Fruit fly (Drosophila melanogaster): ENCODE data around the gene tara.

The tara gene

DNA sequence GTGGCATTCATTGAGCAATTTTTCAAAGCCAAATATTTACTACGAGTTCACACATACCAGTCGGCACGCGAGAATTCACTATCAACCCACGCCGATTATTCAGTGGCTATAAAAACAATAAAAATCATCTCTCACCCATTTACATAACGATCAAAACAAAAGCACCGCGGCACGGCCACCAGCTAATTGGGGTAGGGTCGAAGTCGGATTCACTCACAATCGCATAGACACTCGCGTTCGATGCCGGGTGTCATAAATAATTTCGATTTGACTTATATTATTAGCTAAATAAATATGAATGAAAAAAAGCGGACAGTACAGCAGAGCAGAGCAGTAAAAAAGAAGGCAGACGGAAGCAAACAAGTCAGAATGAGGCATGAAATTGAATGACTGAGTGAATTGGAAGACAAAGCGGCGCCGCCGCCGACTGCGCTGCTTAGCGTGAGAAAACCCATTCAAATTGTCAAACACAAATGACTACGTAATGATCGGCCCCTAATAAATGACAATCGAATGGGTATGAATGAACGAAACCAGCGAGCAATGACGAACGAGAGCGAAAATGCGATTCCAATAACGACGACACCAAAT lies 4.7 kb downstream of the tara start:
- TF ChIP-seq sens (GFP tag), result peak; percentile 49
- no peak for TF ChIP-seq ase (GFP tag; IDR thresholded peaks at IDR 0.05)
- TF ChIP-seq ERR (GFP tag; optimal IDR thresholded peaks at IDR 0.05), result peak; percentile 7
- peak; percentile 3 for TF ChIP-seq gsb-n (tag; optimal IDR thresholded peaks at IDR 0.05)
- TF ChIP-seq CG2678 (tag; optimal IDR thresholded peaks at IDR 0.05), result peak; percentile 31
- TF ChIP-seq gro (GFP tag; optimal IDR thresholded peaks at IDR 0.05), result peak; percentile 91
- peak; percentile 4 for TF ChIP-seq CG2120 (GFP tag; optimal IDR thresholded peaks at IDR 0.05)
- TF ChIP-seq HmgZ (tag; optimal IDR thresholded peaks at IDR 0.05), result peak; percentile 36
- peak; percentile 4 for TF ChIP-seq org-1 (GFP tag; optimal IDR thresholded peaks at IDR 0.05)
- peak; percentile 85 for TF ChIP-seq Med (GFP tag)
- TF ChIP-seq mirr (GFP tag; optimal IDR thresholded peaks at IDR 0.05), result peak; percentile 57
- no peak for TF ChIP-seq zen2 (GFP tag; IDR thresholded peaks at IDR 0.05; ENCODE audit: partially characterized antibody)
- TF ChIP-seq ftz-f1 (GFP tag; optimal IDR thresholded peaks at IDR 0.05), result peak; percentile 67
- TF ChIP-seq maf-S (GFP tag; optimal IDR thresholded peaks at IDR 0.05), result peak; percentile 1
- peak; percentile 2 for TF ChIP-seq lilli (GFP tag; optimal IDR thresholded peaks at IDR 0.05)
- TF ChIP-seq Vsx1 (GFP tag; optimal IDR thresholded peaks at IDR 0.05), result peak; percentile 73
- TF ChIP-seq Blimp-1 (GFP tag; optimal IDR thresholded peaks at IDR 0.05), result peak; percentile 85
- no peak for TF ChIP-seq slbo (GFP tag; IDR thresholded peaks at IDR 0.05)
- TF ChIP-seq CG8281 (tag; optimal IDR thresholded peaks at IDR 0.05), result peak; percentile 27
- peak; percentile 97 for TF ChIP-seq sd (tag; optimal IDR thresholded peaks at IDR 0.05)
- no peak for TF ChIP-seq Tbp (GFP tag; optimal IDR thresholded peaks at IDR 0.05)
- TF ChIP-seq Ssrp (tag; optimal IDR thresholded peaks at IDR 0.05), result no peak
- peak; percentile 22 for TF ChIP-seq caup (GFP tag; optimal IDR thresholded peaks at IDR 0.05; ENCODE audit: severe bottlenecking)
- peak; percentile 57 for TF ChIP-seq CG7987 (GFP tag; optimal IDR thresholded peaks at IDR 0.05)
- peak in 1 of 2 experiments; percentile 29 for TF ChIP-seq Hr78 (GFP tag; optimal IDR thresholded peaks at IDR 0.05)
- peak; percentile 94 for TF ChIP-seq sug (tag; optimal IDR thresholded peaks at IDR 0.05)
- TF ChIP-seq Hmr (GFP tag; optimal IDR thresholded peaks at IDR 0.05), result peak; percentile 50
- no peak for TF ChIP-seq CG18764 (GFP tag; optimal IDR thresholded peaks at IDR 0.05)
- no peak for TF ChIP-seq Atf3 (GFP tag; optimal IDR thresholded peaks at IDR 0.05)
- no peak for TF ChIP-seq p53 (GFP tag; optimal IDR thresholded peaks at IDR 0.05)
- no peak for TF ChIP-seq Bgb (GFP tag; IDR thresholded peaks at IDR 0.05; ENCODE audit: partially characterized antibody)
- peak; percentile 32 for TF ChIP-seq Deaf1 (tag; optimal IDR thresholded peaks at IDR 0.05)
- peak; percentile 6 for TF ChIP-seq CG1233 (GFP tag; optimal IDR thresholded peaks at IDR 0.05)
- peak; percentile 76 for TF ChIP-seq CG10543 (GFP tag; optimal IDR thresholded peaks at IDR 0.05)
- TF ChIP-seq CG10366 (GFP tag; IDR thresholded peaks at IDR 0.05), result no peak
- TF ChIP-seq CG10209 (GFP tag; optimal IDR thresholded peaks at IDR 0.05), result peak; percentile 15
- peak; percentile 20 for TF ChIP-seq gem (tag; optimal IDR thresholded peaks at IDR 0.05)
- peak; percentile 79 for TF ChIP-seq CG34376 (GFP tag; optimal IDR thresholded peaks at IDR 0.05)
- no peak for TF ChIP-seq CG18011 (GFP tag; optimal IDR thresholded peaks at IDR 0.05)
- peak; percentile 3 for TF ChIP-seq CG10147 (GFP tag; optimal IDR thresholded peaks at IDR 0.05)
- peak; percentile 56 for TF ChIP-seq kay (GFP tag; optimal IDR thresholded peaks at IDR 0.05)
- TF ChIP-seq dati (GFP tag; IDR thresholded peaks at IDR 0.05), result no peak
- TF ChIP-seq CG13296 (GFP tag; optimal IDR thresholded peaks at IDR 0.05), result peak; percentile 37
- TF ChIP-seq abd-A (tag; optimal IDR thresholded peaks at IDR 0.05), result peak; percentile 95
- TF ChIP-seq CG18599 (GFP tag; optimal IDR thresholded peaks at IDR 0.05), result peak; percentile 1
- TF ChIP-seq sqz (GFP tag; optimal IDR thresholded peaks at IDR 0.05), result peak; percentile 46
- no peak for TF ChIP-seq CG8290 (GFP tag; optimal IDR thresholded peaks at IDR 0.05)
- peak in 1 of 2 experiments; percentile 4 for TF ChIP-seq CG8290 (tag; optimal IDR thresholded peaks at IDR 0.05)
- peak in 1 of 2 experiments; percentile 95 for TF ChIP-seq Pdp1 (GFP tag; optimal IDR thresholded peaks at IDR 0.05)
